Fruit fly (Drosophila melanogaster): Measurements from ENCODE around the gene cal1.
A peak's percentile ranks its signal among the peaks of the same experiment; 100 is the strongest.

The cal1 gene

DNA sequence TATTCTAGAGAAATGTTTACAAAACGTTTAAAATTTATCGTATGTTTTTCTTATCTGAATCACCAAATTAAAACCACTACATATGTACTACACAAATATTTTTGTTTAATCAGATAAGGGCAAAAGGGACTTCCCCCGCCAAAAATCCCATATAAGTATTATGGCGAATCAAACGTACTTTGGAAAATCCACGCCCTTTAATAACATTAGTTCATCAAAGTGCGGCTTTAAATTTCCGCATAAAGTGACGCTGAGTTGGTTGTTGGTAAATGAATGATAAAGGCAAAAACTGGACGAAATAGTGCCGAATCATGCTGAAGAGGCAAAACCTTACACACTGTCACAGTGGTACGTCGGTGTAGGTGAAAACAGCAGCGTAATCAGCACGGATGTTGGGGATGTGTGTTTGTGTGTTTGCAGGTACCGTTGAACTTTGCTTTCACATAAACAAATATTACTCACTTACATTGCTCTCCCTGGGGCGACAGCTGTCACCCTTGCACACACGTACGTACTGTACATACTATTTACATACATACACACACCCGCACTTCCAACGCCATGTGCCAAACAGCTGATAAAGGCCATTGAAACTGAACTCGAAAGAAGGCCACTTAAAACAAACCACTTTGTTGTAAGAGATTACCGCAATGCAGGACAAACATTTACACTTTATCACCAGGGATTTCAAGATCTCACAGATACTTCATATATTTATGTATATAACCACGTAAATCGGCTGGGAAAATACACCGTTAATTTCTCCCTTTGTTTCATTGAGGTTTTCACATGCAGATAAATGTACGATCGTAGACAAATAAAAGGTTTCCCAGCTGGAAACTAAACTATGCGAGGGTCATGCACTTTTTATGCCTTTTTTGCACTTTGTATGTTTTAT lies 8.9 kb upstream of the cal1 start (continued):
- TF ChIP-seq CG6813 (GFP tag; optimal IDR thresholded peaks at IDR 0.05) (peak; percentile 63), CG11723 (GFP tag; optimal IDR thresholded peaks at IDR 0.05) (no peak), CG17328 (GFP tag; IDR thresholded peaks at IDR 0.05) (0 out of 2 replicates have a peak, but pooled peaks have one; percentile 32), seq (GFP tag; IDR thresholded peaks at IDR 0.05) (peak; percentile 7; the same call in 1 of the 2 replicates), CG8290 (GFP tag; optimal IDR thresholded peaks at IDR 0.05) (no peak), CG8290 (tag; optimal IDR thresholded peaks at IDR 0.05) (peak; percentile 13 to 74), mirr (GFP tag; optimal IDR thresholded peaks at IDR 0.05) (peak; percentile 78), CG9215 (GFP tag; IDR thresholded peaks at IDR 0.05) (no peak), CG7357 (GFP tag; IDR thresholded peaks at IDR 0.05) (no peak), CG8924 (tag; optimal IDR thresholded peaks at IDR 0.05) (peak; percentile 62), twi (tag; optimal IDR thresholded peaks at IDR 0.05) (peak; percentile 95), mld (GFP tag; IDR thresholded peaks at IDR 0.05; ENCODE audit: partially characterized antibody) (no peak), CG17912 (GFP tag; optimal IDR thresholded peaks at IDR 0.05) (no peak), CG4707 (GFP tag; optimal IDR thresholded peaks at IDR 0.05) (peak; percentile 46), CG2712 (tag; optimal IDR thresholded peaks at IDR 0.05) (no peak), gcm (GFP tag; optimal IDR thresholded peaks at IDR 0.05) (peak; percentile 82), ATbp (GFP tag; optimal IDR thresholded peaks at IDR 0.05) (peak; percentile 30), lab (GFP tag; optimal IDR thresholded peaks at IDR 0.05) (peak; percentile 56), vvl (GFP tag; IDR thresholded peaks at IDR 0.05) (peak; percentile 21; the same call in 1 of the 2 replicates), ato (GFP tag; IDR thresholded peaks at IDR 0.05; ENCODE audit: partially characterized antibody) (no peak), cg (GFP tag; optimal IDR thresholded peaks at IDR 0.05) (peak; percentile 88), pros (GFP tag; optimal IDR thresholded peaks at IDR 0.05) (peak; percentile 15), CG10543 (GFP tag; optimal IDR thresholded peaks at IDR 0.05) (peak; percentile 32), her (GFP tag; optimal IDR thresholded peaks at IDR 0.05) (peak; percentile 33), zen (tag; optimal IDR thresholded peaks at IDR 0.05) (no peak), YL-1 (GFP tag; optimal IDR thresholded peaks at IDR 0.05) (peak; percentile 13), gce (GFP tag; IDR thresholded peaks at IDR 0.05) (0 out of 3 replicates have a peak, but pooled peaks have one; percentile 47), CG13894 (tag; optimal IDR thresholded peaks at IDR 0.05) (peak; percentile 34), CG17186 (GFP tag; optimal IDR thresholded peaks at IDR 0.05) (peak; percentile 13), CG12219 (GFP tag; optimal IDR thresholded peaks at IDR 0.05) (peak; percentile 67), CG14965 (GFP tag; optimal IDR thresholded peaks at IDR 0.05; ENCODE audit: borderline replicate concordance) (no peak), CG2120 (GFP tag; optimal IDR thresholded peaks at IDR 0.05) (no peak), sug (tag; optimal IDR thresholded peaks at IDR 0.05) (peak; percentile 86), pfk (GFP tag; optimal IDR thresholded peaks at IDR 0.05) (peak; percentile 5), Drgx (GFP tag; IDR thresholded peaks at IDR 0.05) (peak; percentile 21; the same call in 1 of the 2 replicates), CG8359 (GFP tag; optimal IDR thresholded peaks at IDR 0.05; ENCODE audit: borderline replicate concordance) (peak; percentile 34), kah (GFP tag; optimal IDR thresholded peaks at IDR 0.05) (peak; percentile 65), hth (optimal IDR thresholded peaks at IDR 0.05) (no peak), CG6683 (GFP tag; optimal IDR thresholded peaks at IDR 0.05) (peak; percentile 3), hkb (optimal IDR thresholded peaks at IDR 0.05) (no peak), hkb (GFP tag; IDR thresholded peaks at IDR 0.05) (0 out of 2 replicates have a peak, but pooled peaks have one; percentile 7), chif (GFP tag; optimal IDR thresholded peaks at IDR 0.05) (no peak), Atf6 (GFP tag; IDR thresholded peaks at IDR 0.05) (peak; percentile 40; the same call in 1 of the 2 replicates), CG17568 (GFP tag; optimal IDR thresholded peaks at IDR 0.05) (peak; percentile 28), CG12744 (GFP tag; optimal IDR thresholded peaks at IDR 0.05) (no peak), ash1 (GFP tag; optimal IDR thresholded peaks at IDR 0.05) (peak; percentile 11), Sox100B (GFP tag; optimal IDR thresholded peaks at IDR 0.05) (peak; percentile 43), CG4360 (GFP tag; IDR thresholded peaks at IDR 0.05) (peak; percentile 42)

All from whole organism, embryonic.